Fruit fly (Drosophila melanogaster) whole organism, embryonic: ENCODE measurements around the gene Art3.

ENCODE experiments used
- Adf1 ChIP-seq: fragments of 200-800 bp; sonication (Bioruptor generic); IDR thresholded peaks from 2 replicates; pipeline ENCODE4 v1.3.6; 2022; ENCODE audit warnings: missing biosample characterization, missing genetic modification characterization
- Asciz ChIP-seq: fragments of 200-800 bp; sonication (Bioruptor generic); optimal IDR thresholded peaks from 2 replicates; lab custom pipeline; 2017; ENCODE audit warnings: missing biosample characterization, mild to moderate bottlenecking, missing genetic modification characterization, missing genetic modification reagents
- CG10979 ChIP-seq: fragments of 200-800 bp; sonication (Bioruptor generic); optimal IDR thresholded peaks from 2 replicates; lab custom pipeline; 2018; ENCODE audit warnings: missing biosample characterization, mild to moderate bottlenecking, missing genetic modification characterization, moderate library complexity
- CG11093 ChIP-seq: fragments of 200-800 bp; sonication (Bioruptor generic); IDR thresholded peaks from 3 replicates; pipeline ENCODE4 v1.3.6; 2022; ENCODE audit warnings: missing biosample characterization, missing genetic modification characterization
- CG11247 ChIP-seq: fragments of 200-800 bp; sonication (Bioruptor generic); IDR thresholded peaks from 2 replicates; pipeline ENCODE4 v1.3.6; 2022; ENCODE audit warnings: missing biosample characterization, missing genetic modification characterization
- CG12071 ChIP-seq: fragments of 200-800 bp; sonication (Bioruptor generic); optimal IDR thresholded peaks from 3 replicates; lab custom pipeline; 2018; ENCODE audit warnings: missing biosample characterization, mild to moderate bottlenecking, missing genetic modification characterization
- CG12391 ChIP-seq: fragments of 200-800 bp; sonication (Bioruptor generic); optimal IDR thresholded peaks from 3 replicates; lab custom pipeline; 2018; ENCODE audit warnings: missing biosample characterization, mild to moderate bottlenecking, missing genetic modification characterization, moderate library complexity
- CG13296 ChIP-seq: fragments of 200-800 bp; sonication (Bioruptor generic); optimal IDR thresholded peaks from 3 replicates; lab custom pipeline; 2018; ENCODE audit warnings: missing biosample characterization, mild to moderate bottlenecking, missing genetic modification characterization
- CG14050 ChIP-seq: fragments of 200-800 bp; sonication (Bioruptor generic); IDR thresholded peaks from 3 replicates; pipeline ENCODE4 v1.3.6; 2022; ENCODE audit warnings: missing biosample characterization, missing genetic modification characterization
- CG14860 ChIP-seq: fragments of 200-800 bp; sonication (Bioruptor generic); IDR thresholded peaks from 3 replicates; pipeline ENCODE4 v1.3.6; 2022; ENCODE audit warnings: missing biosample characterization, missing genetic modification characterization; ENCODE audit not compliant: partially characterized antibody
- CG15514 ChIP-seq: fragments of 200-800 bp; sonication (Bioruptor generic); optimal IDR thresholded peaks from 3 replicates; lab custom pipeline; 2017; ENCODE audit warnings: missing biosample characterization, missing genetic modification characterization, mild to moderate bottlenecking, moderate library complexity, missing genetic modification reagents
- CG17385 ChIP-seq: fragments of 200-800 bp; sonication (Bioruptor generic); optimal IDR thresholded peaks from 3 replicates; lab custom pipeline; 2018; ENCODE audit warnings: missing biosample characterization, mild to moderate bottlenecking, missing genetic modification characterization
- CG33557 ChIP-seq: fragments of 200-800 bp; sonication (Bioruptor generic); optimal IDR thresholded peaks from 2 replicates; lab custom pipeline; 2019; ENCODE audit warnings: missing biosample characterization, mild to moderate bottlenecking, missing genetic modification characterization, moderate library complexity
- CG42726 ChIP-seq: fragments of 200-800 bp; sonication (Bioruptor generic); IDR thresholded peaks from 2 replicates; pipeline ENCODE4 v1.3.6; 2022; ENCODE audit warnings: missing biosample characterization, missing genetic modification characterization; ENCODE audit not compliant: partially characterized antibody
- CG43689 ChIP-seq: fragments of 200-800 bp; sonication (Bioruptor generic); IDR thresholded peaks from 2 replicates; pipeline ENCODE4 v1.3.6; 2022; ENCODE audit warnings: missing biosample characterization, missing genetic modification characterization
- CG7357 ChIP-seq: fragments of 200-800 bp; sonication (Bioruptor generic); IDR thresholded peaks from 3 replicates; pipeline ENCODE4 v1.3.6; 2022; ENCODE audit warnings: missing biosample characterization, missing genetic modification characterization
- CG7839 ChIP-seq: fragments of 200-800 bp; sonication (Bioruptor generic); optimal IDR thresholded peaks from 3 replicates; lab custom pipeline; 2018; ENCODE audit warnings: missing biosample characterization, mild to moderate bottlenecking, missing genetic modification characterization, moderate library complexity
- CG8359 ChIP-seq: fragments of 200-800 bp; sonication (Bioruptor generic); optimal IDR thresholded peaks from 2 replicates; lab custom pipeline; 2017; ENCODE audit warnings: missing biosample characterization, mild to moderate bottlenecking, missing genetic modification characterization, borderline replicate concordance
- D19B ChIP-seq: fragments of 200-800 bp; sonication (Bioruptor generic); optimal IDR thresholded peaks from 2 replicates; lab custom pipeline; 2017; ENCODE audit warnings: missing biosample characterization, mild to moderate bottlenecking, missing genetic modification characterization
- Dfd ChIP-seq, 2 experiments: fragments of >200 bp; optimal IDR thresholded peaks; 2 replicates each; lab custom pipeline; 2017; ENCODE audit warnings: missing biosample characterization in 2 of 2, missing genetic modification characterization in 2 of 2
- HLH3B ChIP-seq: fragments of 200-800 bp; sonication (Bioruptor generic); IDR thresholded peaks from 2 replicates; pipeline ENCODE4 v1.3.6; 2022; ENCODE audit warnings: missing biosample characterization, missing genetic modification characterization
- HLH54F ChIP-seq: fragments of 200-800 bp; sonication (Bioruptor generic); optimal IDR thresholded peaks from 3 replicates; lab custom pipeline; 2016; ENCODE audit warnings: missing biosample characterization, missing genetic modification characterization
- HmgD ChIP-seq: fragments of 200-800 bp; sonication (Bioruptor generic); optimal IDR thresholded peaks from 3 replicates; lab custom pipeline; 2016; ENCODE audit warnings: missing biosample characterization, missing genetic modification characterization
- Hr51 ChIP-seq, 2 experiments: fragments of 200-800 bp; sonication (Bioruptor generic); optimal IDR thresholded peaks; 2 replicates in 1 of 2; 3 replicates in 1 of 2; lab custom pipeline; 2016 to 2018; ENCODE audit warnings: missing biosample characterization in 2 of 2, missing genetic modification characterization in 2 of 2, mild to moderate bottlenecking in 1 of 2, moderate library complexity in 1 of 2
- Med ChIP-seq: fragments of 200-800 bp; sonication (Bioruptor generic); peaks from one replicate; lab custom pipeline; 2016; ENCODE audit warnings: missing biosample characterization, missing genetic modification characterization, mild to moderate bottlenecking, inconsistent platforms, moderate library complexity
- Myb ChIP-seq: fragments of 200-800 bp; sonication (Bioruptor generic); optimal IDR thresholded peaks from 2 replicates; lab custom pipeline; 2016; ENCODE audit warnings: missing biosample characterization, missing genetic modification characterization
- NK7.1 ChIP-seq: fragments of 200-800 bp; sonication (Bioruptor generic); optimal IDR thresholded peaks from 3 replicates; lab custom pipeline; 2016; ENCODE audit warnings: missing biosample characterization, missing genetic modification characterization
- Neu2 ChIP-seq: fragments of 200-800 bp; sonication (Bioruptor generic); optimal IDR thresholded peaks from 3 replicates; lab custom pipeline; 2016; ENCODE audit warnings: missing biosample characterization, missing genetic modification characterization, borderline replicate concordance
- Opbp ChIP-seq: fragments of 200-800 bp; sonication (Bioruptor generic); IDR thresholded peaks from 3 replicates; pipeline ENCODE4 v1.3.6; 2022; ENCODE audit warnings: missing biosample characterization, missing genetic modification characterization; ENCODE audit not compliant: partially characterized antibody
- Ptx1 ChIP-seq: fragments of 200-800 bp; sonication (Bioruptor generic); IDR thresholded peaks from 2 replicates; pipeline ENCODE4 v1.3.6; 2022; ENCODE audit warnings: missing biosample characterization, missing genetic modification characterization
- Rx ChIP-seq: fragments of 200-800 bp; sonication (Bioruptor generic); IDR thresholded peaks from 2 replicates; pipeline ENCODE4 v1.3.6; 2022; ENCODE audit warnings: missing biosample characterization, missing genetic modification characterization
- bcd ChIP-seq: fragments of 200-800 bp; sonication (Bioruptor generic); optimal IDR thresholded peaks from 2 replicates; lab custom pipeline; 2017; ENCODE audit warnings: missing biosample characterization, mild to moderate bottlenecking, missing genetic modification characterization
- ci ChIP-seq: fragments of 200-800 bp; sonication (Bioruptor generic); IDR thresholded peaks from 3 replicates; pipeline ENCODE4 v1.3.6; 2022; ENCODE audit warnings: missing biosample characterization, missing genetic modification characterization
- dan ChIP-seq: fragments of 200-800 bp; sonication (Bioruptor generic); IDR thresholded peaks from 2 replicates; pipeline ENCODE4 v1.3.6; 2022; ENCODE audit warnings: missing biosample characterization, missing genetic modification characterization
- jing ChIP-seq: fragments of 200-800 bp; sonication (Bioruptor generic); optimal IDR thresholded peaks from 2 replicates; lab custom pipeline; 2018; ENCODE audit warnings: missing biosample characterization, mild to moderate bottlenecking, missing genetic modification characterization
- klu ChIP-seq: fragments of 200-800 bp; sonication (Bioruptor generic); IDR thresholded peaks from 2 replicates; pipeline ENCODE4 v1.3.6; 2022; ENCODE audit warnings: missing biosample characterization, missing genetic modification characterization
- luna ChIP-seq: fragments of 200-800 bp; sonication (Bioruptor generic); optimal IDR thresholded peaks from 2 replicates; lab custom pipeline; 2016; ENCODE audit warnings: missing biosample characterization, missing genetic modification characterization
- oc ChIP-seq: fragments of 200-800 bp; sonication (Bioruptor generic); optimal IDR thresholded peaks from 2 replicates; lab custom pipeline; 2018; ENCODE audit warnings: missing biosample characterization, mild to moderate bottlenecking, missing genetic modification characterization, moderate library complexity
- pan ChIP-seq, 4 experiments: fragments of >200 bp in 3 of 4; fragments of 200-800 bp in 1 of 4; sonication (Bioruptor generic) in 1 of 4; optimal IDR thresholded peaks in 3 of 4; IDR thresholded peaks in 1 of 4; 2 replicates each; pipeline versions ENCODE4 v1.3.6 to Lab custom; 2017 to 2022; ENCODE audit warnings: missing biosample characterization in 2 of 4, missing genetic modification characterization in 2 of 4, mixed read lengths in 1 of 4
- slou ChIP-seq: fragments of 200-800 bp; sonication (Bioruptor generic); optimal IDR thresholded peaks from 3 replicates; lab custom pipeline; 2016; ENCODE audit warnings: missing biosample characterization, missing genetic modification characterization
- ttk ChIP-seq: fragments of 200-800 bp; sonication (Bioruptor generic); IDR thresholded peaks from 2 replicates; pipeline ENCODE4 v2.1.2; 2022; ENCODE audit warnings: missing biosample characterization, missing genetic modification characterization
- twi ChIP-seq: fragments of 200-800 bp; optimal IDR thresholded peaks from 2 replicates; lab custom pipeline; 2019; ENCODE audit warnings: missing biosample characterization, mild to moderate bottlenecking, missing genetic modification characterization, moderate library complexity
- usp ChIP-seq: fragments of >200 bp; optimal IDR thresholded peaks from 2 replicates; lab custom pipeline; 2017; ENCODE audit warnings: missing biosample characterization, missing genetic modification characterization
- wor ChIP-seq: fragments of 200-800 bp; sonication (Bioruptor generic); IDR thresholded peaks from 2 replicates; pipeline ENCODE4 v1.3.6; 2022; ENCODE audit warnings: missing biosample characterization, missing genetic modification characterization
- zen ChIP-seq: fragments of 200-800 bp; sonication (Bioruptor generic); optimal IDR thresholded peaks from 3 replicates; lab custom pipeline; 2018; ENCODE audit warnings: missing biosample characterization, mild to moderate bottlenecking, missing genetic modification characterization, moderate library complexity
- zen2 ChIP-seq: fragments of 200-800 bp; sonication (Bioruptor generic); IDR thresholded peaks from 3 replicates; pipeline ENCODE4 v1.3.6; 2022; ENCODE audit warnings: missing biosample characterization, missing genetic modification characterization; ENCODE audit not compliant: partially characterized antibody
- zf30C ChIP-seq: fragments of 200-800 bp; sonication (Bioruptor generic); optimal IDR thresholded peaks from 3 replicates; lab custom pipeline; 2018; ENCODE audit warnings: missing biosample characterization, mild to moderate bottlenecking, missing genetic modification characterization

Gene Art3

DNA sequence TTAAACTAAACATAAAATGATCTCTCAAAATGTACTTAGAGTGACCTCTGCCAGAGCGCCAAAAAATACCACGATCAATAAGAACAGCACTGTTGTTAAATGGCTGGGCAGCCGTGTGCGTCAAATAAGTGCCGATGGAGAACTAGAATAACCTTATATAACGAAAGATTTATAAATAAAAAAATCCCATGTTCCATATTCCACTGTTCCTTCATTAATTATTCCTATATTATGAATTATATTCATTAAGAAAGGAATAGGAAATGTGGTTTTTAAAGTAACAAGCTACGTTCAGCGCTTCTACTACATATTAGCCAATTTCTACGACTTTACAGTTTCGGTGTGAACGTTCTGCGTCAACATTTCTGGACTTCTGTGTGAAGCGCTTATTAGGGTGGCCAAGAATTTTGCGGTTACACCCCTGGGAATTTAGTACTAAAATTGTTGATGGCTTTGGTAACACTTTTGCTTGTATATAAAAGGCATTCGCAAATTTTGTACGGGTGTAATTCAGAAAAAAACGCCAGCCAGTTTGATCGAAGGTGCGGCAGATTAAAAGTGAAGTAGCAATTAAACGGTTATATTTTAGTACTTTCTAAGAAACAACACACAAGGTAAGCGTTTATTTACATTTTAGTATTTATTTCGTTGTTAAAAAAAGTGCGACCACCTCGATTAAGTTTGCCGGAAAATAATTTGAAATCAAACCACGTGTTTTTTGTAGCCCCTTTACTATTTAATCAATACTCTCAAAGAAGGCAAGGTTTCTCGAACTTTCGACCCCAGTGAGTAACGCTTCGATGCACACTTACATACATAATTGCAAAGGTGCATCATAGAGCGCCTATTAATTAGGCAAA is 13.2 kb upstream of the Art3 start, which contains the start of the genes tefu and Hsc70-4 (continued):
- TF ChIP-seq Ptx1 (peak; percentile 84), Myb (peak; percentile 50), HLH3B (GFP tag; lab: Robert Waterston, UW) (peak; percentile 65; the same call in 1 of the 2 replicates), pan (optimal IDR thresholded peaks at IDR 0.05; lab: Kevin White, UChicago) (no peak), pan (GFP tag; optimal IDR thresholded peaks at IDR 0.05 in 1 of 2, IDR thresholded peaks at IDR 0.05 in 1 of 2) (peak in 1 of 2 experiments; percentile 76), CG43689 (GFP tag; lab: Robert Waterston, UW) (no peak), bcd (peak; percentile 85), CG15514 (GFP tag; lab: Kevin White, UChicago) (peak; percentile 74), ci (GFP tag; lab: Robert Waterston, UW) (peak; percentile 76; the same call in 2 of the 3 replicates), Dfd (GFP tag; optimal IDR thresholded peaks at IDR 0.05; lab: Kevin White, UChicago) (peak in 1 of 2 experiments; percentile 79), CG10979 (tag; lab: Kevin White, UChicago) (peak; percentile 57), Opbp (GFP tag; lab: Robert Waterston, UW) (peak; percentile 43; the same call in 2 of the 3 replicates), dan (0 out of 2 replicates have a peak, but pooled peaks have one; percentile 44), usp (GFP tag; lab: Kevin White, UChicago) (no peak), oc (tag; lab: Kevin White, UChicago) (no peak), Rx (GFP tag; lab: Robert Waterston, UW) (peak; percentile 68), zen (peak; percentile 72), CG12391 (tag; lab: Kevin White, UChicago) (peak; percentile 86), Med (GFP tag; lab: Kevin White, UChicago) (peak; percentile 94), CG7839 (tag; lab: Kevin White, UChicago) (peak; percentile 76), Asciz (GFP tag; lab: Kevin White, UChicago) (no peak), luna (GFP tag; lab: Kevin White, UChicago) (peak; percentile 47), zen2 (GFP tag; lab: Robert Waterston, UW) (no peak), CG8359 (GFP tag; lab: Kevin White, UChicago) (peak; percentile 26), CG7357 (peak; percentile 99), CG11247 (GFP tag; lab: Robert Waterston, UW) (peak; percentile 48; the same call in 1 of the 2 replicates), CG11093 (peak; percentile 85), CG13296 (peak; percentile 58), wor (GFP tag; lab: Robert Waterston, UW) (peak; percentile 60), HmgD (GFP tag; lab: Kevin White, UChicago) (peak; percentile 34), CG14860 (GFP tag; lab: Robert Waterston, UW) (no peak), D19B (GFP tag; lab: Kevin White, UChicago) (peak; percentile 42), NK7.1 (GFP tag; lab: Kevin White, UChicago) (no peak), ttk (GFP tag; lab: Robert Waterston, UW) (peak; percentile 87), CG33557 (GFP tag; lab: Kevin White, UChicago) (peak; percentile 40), twi (tag; lab: Kevin White, UChicago) (peak; percentile 61), zf30C (no peak), CG12071 (peak; percentile 25), Neu2 (GFP tag; lab: Kevin White, UChicago) (no peak), CG42726 (GFP tag; lab: Robert Waterston, UW) (peak; percentile 68), jing (peak; percentile 45), slou (peak; percentile 81), HLH54F (GFP tag; lab: Kevin White, UChicago) (peak; percentile 75), Adf1 (GFP tag; lab: Robert Waterston, UW) (no peak; the same call in 1 of the 2 replicates), CG14050 (GFP tag; lab: Robert Waterston, UW) (peak; percentile 53; the same call in 2 of the 3 replicates), Hr51 (GFP tag; optimal IDR thresholded peaks at IDR 0.05; lab: Kevin White, UChicago) (peak in 1 of 2 experiments; percentile 70), CG17385 (GFP tag; lab: Kevin White, UChicago) (peak; percentile 61), klu (GFP tag; lab: Robert Waterston, UW) (peak; percentile 81)
